Fruit fly (Drosophila melanogaster) whole organism, embryonic: Measurements from ENCODE around the gene Sfp26Ad.

Source experiments
- Atf3 ChIP-seq: fragments of 200-800 bp; sonication (Bioruptor generic); optimal IDR thresholded peaks from 3 replicates; lab custom pipeline; 2016; ENCODE audit warnings: missing biosample characterization, missing genetic modification characterization
- CG11398 ChIP-seq: fragments of 200-800 bp; sonication (Bioruptor generic); optimal IDR thresholded peaks from 2 replicates; lab custom pipeline; 2016; ENCODE audit warnings: missing biosample characterization, missing genetic modification characterization
- CG11695 ChIP-seq: fragments of 200-800 bp; sonication (Bioruptor generic); IDR thresholded peaks from 3 replicates; pipeline ENCODE4 v1.3.6; 2022; ENCODE audit warnings: missing biosample characterization, missing genetic modification characterization
- CG12391 ChIP-seq: fragments of 200-800 bp; sonication (Bioruptor generic); optimal IDR thresholded peaks from 3 replicates; lab custom pipeline; 2018; ENCODE audit warnings: missing biosample characterization, mild to moderate bottlenecking, missing genetic modification characterization, moderate library complexity
- CG14441 ChIP-seq: fragments of 200-800 bp; sonication (Bioruptor generic); IDR thresholded peaks from 2 replicates; pipeline ENCODE4 v1.3.6; 2022; ENCODE audit warnings: missing biosample characterization, missing genetic modification characterization
- CG15073 ChIP-seq: fragments of 200-800 bp; sonication (Bioruptor generic); optimal IDR thresholded peaks from 2 replicates; lab custom pipeline; 2016; ENCODE audit warnings: missing biosample characterization, missing genetic modification characterization
- CG15601 ChIP-seq: fragments of 200-800 bp; sonication (Bioruptor generic); optimal IDR thresholded peaks from 3 replicates; lab custom pipeline; 2019; ENCODE audit warnings: missing biosample characterization, mild to moderate bottlenecking, missing genetic modification characterization, moderate library complexity
- CG1602 ChIP-seq: fragments of 200-800 bp; sonication (Bioruptor generic); optimal IDR thresholded peaks from 3 replicates; lab custom pipeline; 2016; ENCODE audit warnings: missing biosample characterization, missing genetic modification characterization
- CG1603 ChIP-seq: fragments of 200-800 bp; sonication (Bioruptor generic); optimal IDR thresholded peaks from 2 replicates; lab custom pipeline; 2019; ENCODE audit warnings: missing biosample characterization, mild to moderate bottlenecking, missing genetic modification characterization, moderate library complexity
- CG17612 ChIP-seq: fragments of 200-800 bp; sonication (Bioruptor generic); IDR thresholded peaks from 2 replicates; pipeline ENCODE4 v1.3.6; 2022; ENCODE audit warnings: missing biosample characterization, missing genetic modification characterization
- CG1832 ChIP-seq: fragments of 200-800 bp; sonication (Bioruptor generic); optimal IDR thresholded peaks from 2 replicates; lab custom pipeline; 2017; ENCODE audit warnings: missing biosample characterization, mild to moderate bottlenecking, missing genetic modification characterization, inconsistent platforms
- CG30403 ChIP-seq: fragments of 200-800 bp; sonication (Bioruptor generic); optimal IDR thresholded peaks from 3 replicates; lab custom pipeline; 2016; ENCODE audit warnings: missing biosample characterization, missing genetic modification characterization
- CG31388 ChIP-seq: fragments of 200-800 bp; sonication (Bioruptor generic); optimal IDR thresholded peaks from 2 replicates; lab custom pipeline; 2016; ENCODE audit warnings: missing biosample characterization, missing genetic modification characterization
- CG3847 ChIP-seq: fragments of 200-800 bp; sonication (Bioruptor generic); IDR thresholded peaks from 2 replicates; pipeline ENCODE4 v1.3.6; 2022; ENCODE audit warnings: missing biosample characterization, missing genetic modification characterization
- CG4707 ChIP-seq: fragments of 200-800 bp; sonication (Bioruptor generic); optimal IDR thresholded peaks from 2 replicates; lab custom pipeline; 2018; ENCODE audit warnings: missing biosample characterization, mild to moderate bottlenecking, missing genetic modification characterization, moderate library complexity
- CG6689 ChIP-seq: fragments of 200-800 bp; sonication (Bioruptor generic); IDR thresholded peaks from 2 replicates; pipeline ENCODE4 v1.3.6; 2022; ENCODE audit warnings: missing biosample characterization, missing genetic modification characterization
- CG8281 ChIP-seq: fragments of 200-800 bp; sonication (Bioruptor generic); optimal IDR thresholded peaks from 2 replicates; lab custom pipeline; 2018; ENCODE audit warnings: missing biosample characterization, mild to moderate bottlenecking, missing genetic modification characterization, moderate library complexity
- CG8290 ChIP-seq, 3 experiments: fragments of 200-800 bp; sonication (Bioruptor generic); optimal IDR thresholded peaks; 2 replicates each; lab custom pipeline; 2016 to 2019; ENCODE audit warnings: missing biosample characterization in 3 of 3, missing genetic modification characterization in 3 of 3, mild to moderate bottlenecking in 2 of 3, moderate library complexity in 1 of 3
- CrebB ChIP-seq: fragments of 200-800 bp; sonication (Bioruptor generic); optimal IDR thresholded peaks from 3 replicates; lab custom pipeline; 2018; ENCODE audit warnings: missing biosample characterization, mild to moderate bottlenecking, missing genetic modification characterization
- Dp ChIP-seq: fragments of 200-800 bp; sonication (Bioruptor generic); optimal IDR thresholded peaks from 2 replicates; lab custom pipeline; 2018; ENCODE audit warnings: missing biosample characterization, mild to moderate bottlenecking, missing genetic modification characterization, moderate library complexity
- Fer2 ChIP-seq: fragments of 200-800 bp; sonication (Bioruptor generic); optimal IDR thresholded peaks from 2 replicates; lab custom pipeline; 2018; ENCODE audit warnings: missing biosample characterization, mild to moderate bottlenecking, missing genetic modification characterization, moderate library complexity
- Hand ChIP-seq: fragments of 200-800 bp; sonication (Bioruptor generic); optimal IDR thresholded peaks from 2 replicates; lab custom pipeline; 2017; ENCODE audit warnings: mild to moderate bottlenecking, missing biosample characterization, missing genetic modification reagents, missing genetic modification characterization
- Hr3 ChIP-seq: fragments of 200-800 bp; sonication (Bioruptor generic); optimal IDR thresholded peaks from 3 replicates; lab custom pipeline; 2016; ENCODE audit warnings: missing biosample characterization, missing genetic modification characterization
- Neu2 ChIP-seq: fragments of 200-800 bp; sonication (Bioruptor generic); optimal IDR thresholded peaks from 3 replicates; lab custom pipeline; 2016; ENCODE audit warnings: missing biosample characterization, missing genetic modification characterization, borderline replicate concordance
- Nf-YA ChIP-seq: fragments of 200-800 bp; sonication (Bioruptor generic); IDR thresholded peaks from 2 replicates; pipeline ENCODE4 v1.3.6; 2022; ENCODE audit warnings: missing biosample characterization, missing genetic modification characterization
- Nf-YB ChIP-seq: fragments of 200-800 bp; sonication (Bioruptor generic); optimal IDR thresholded peaks from 3 replicates; lab custom pipeline; 2019; ENCODE audit warnings: missing biosample characterization, mild to moderate bottlenecking, missing genetic modification characterization, moderate library complexity
- Sin3A ChIP-seq: fragments of >200 bp; optimal IDR thresholded peaks from 2 replicates; lab custom pipeline; 2018
- Sox102F ChIP-seq: fragments of 200-800 bp; sonication (Bioruptor generic); optimal IDR thresholded peaks from 2 replicates; lab custom pipeline; 2018; ENCODE audit warnings: missing biosample characterization, mild to moderate bottlenecking, missing genetic modification characterization, moderate library complexity
- bab2 ChIP-seq: fragments of 200-800 bp; sonication (Bioruptor generic); optimal IDR thresholded peaks from 2 replicates; lab custom pipeline; 2016; ENCODE audit warnings: missing biosample characterization, missing genetic modification characterization
- chif ChIP-seq, 2 experiments: fragments of 200-800 bp; sonication (Bioruptor generic); optimal IDR thresholded peaks; 3 replicates each; lab custom pipeline; 2016; ENCODE audit warnings: missing biosample characterization in 2 of 2, missing genetic modification characterization in 2 of 2
- dimm ChIP-seq: fragments of 200-800 bp; sonication (Bioruptor generic); IDR thresholded peaks from 2 replicates; pipeline ENCODE4 v1.3.6; 2022; ENCODE audit warnings: missing biosample characterization, missing genetic modification characterization
- eyg ChIP-seq: fragments of 200-800 bp; sonication (Bioruptor generic); optimal IDR thresholded peaks from 3 replicates; lab custom pipeline; 2016; ENCODE audit warnings: missing biosample characterization, missing genetic modification characterization
- fd102C ChIP-seq: fragments of 200-800 bp; sonication (Bioruptor generic); optimal IDR thresholded peaks from 2 replicates; lab custom pipeline; 2018; ENCODE audit warnings: missing biosample characterization, mild to moderate bottlenecking, missing genetic modification characterization, moderate library complexity
- grn ChIP-seq: fragments of 200-800 bp; sonication (Bioruptor generic); optimal IDR thresholded peaks from 3 replicates; lab custom pipeline; 2017; ENCODE audit warnings: missing biosample characterization, missing genetic modification characterization
- ind ChIP-seq: fragments of 200-800 bp; sonication (Bioruptor generic); optimal IDR thresholded peaks from 3 replicates; lab custom pipeline; 2016; ENCODE audit warnings: missing biosample characterization, missing genetic modification characterization
- inv ChIP-seq: fragments of 200-800 bp; sonication (Bioruptor generic); IDR thresholded peaks from 2 replicates; pipeline ENCODE4 v1.3.6; 2022; ENCODE audit warnings: missing biosample characterization, missing genetic modification characterization; ENCODE audit not compliant: partially characterized antibody
- mld ChIP-seq: fragments of 200-800 bp; sonication (Bioruptor generic); IDR thresholded peaks from 3 replicates; pipeline ENCODE4 v1.3.6; 2022; ENCODE audit warnings: missing biosample characterization, missing genetic modification characterization; ENCODE audit not compliant: partially characterized antibody
- nerfin-1 ChIP-seq: fragments of 200-800 bp; sonication (Bioruptor generic); optimal IDR thresholded peaks from 3 replicates; lab custom pipeline; 2019; ENCODE audit warnings: missing biosample characterization, mild to moderate bottlenecking, missing genetic modification characterization, moderate library complexity
- nom ChIP-seq: fragments of 200-800 bp; sonication (Bioruptor generic); optimal IDR thresholded peaks from 2 replicates; lab custom pipeline; 2017; ENCODE audit warnings: missing biosample characterization, missing genetic modification characterization, mild to moderate bottlenecking, moderate library complexity, missing genetic modification reagents
- prd ChIP-seq, 3 experiments: fragments of >200 bp in 2 of 3; fragments of 200-800 bp in 1 of 3; sonication (Bioruptor generic) in 1 of 3; optimal IDR thresholded peaks in 2 of 3; IDR thresholded peaks in 1 of 3; 2 replicates in 2 of 3; 3 replicates in 1 of 3; pipeline versions ENCODE4 v1.3.6 to Lab custom; 2017 to 2022; ENCODE audit warnings: missing biosample characterization in 1 of 3, missing genetic modification characterization in 1 of 3
- pros ChIP-seq: fragments of 200-800 bp; sonication (Bioruptor generic); optimal IDR thresholded peaks from 3 replicates; lab custom pipeline; 2019; ENCODE audit warnings: missing biosample characterization, mild to moderate bottlenecking, missing genetic modification characterization, moderate library complexity
- pum ChIP-seq: fragments of 200-800 bp; sonication (Bioruptor generic); optimal IDR thresholded peaks from 2 replicates; lab custom pipeline; 2016; ENCODE audit warnings: missing biosample characterization, missing genetic modification characterization
- schlank ChIP-seq: fragments of 200-800 bp; sonication (Bioruptor generic); optimal IDR thresholded peaks from 2 replicates; lab custom pipeline; 2018; ENCODE audit warnings: missing biosample characterization, mild to moderate bottlenecking, missing genetic modification characterization
- sens-2 ChIP-seq: fragments of 200-800 bp; sonication (Bioruptor generic); IDR thresholded peaks from 2 replicates; pipeline ENCODE4 v1.3.6; 2022; ENCODE audit warnings: missing biosample characterization, missing genetic modification characterization
- shn ChIP-seq: fragments of 200-800 bp; sonication (Bioruptor generic); optimal IDR thresholded peaks from 3 replicates; lab custom pipeline; 2016; ENCODE audit warnings: missing biosample characterization, missing genetic modification characterization
- sima ChIP-seq: fragments of 200-800 bp; sonication (Bioruptor generic); optimal IDR thresholded peaks from 2 replicates; lab custom pipeline; 2016; ENCODE audit warnings: missing biosample characterization, missing genetic modification characterization
- unpg ChIP-seq: fragments of 200-800 bp; sonication (Bioruptor generic); optimal IDR thresholded peaks from 3 replicates; lab custom pipeline; 2018; ENCODE audit warnings: missing biosample characterization, mild to moderate bottlenecking, missing genetic modification characterization, moderate library complexity

Gene Sfp26Ad

DNA sequence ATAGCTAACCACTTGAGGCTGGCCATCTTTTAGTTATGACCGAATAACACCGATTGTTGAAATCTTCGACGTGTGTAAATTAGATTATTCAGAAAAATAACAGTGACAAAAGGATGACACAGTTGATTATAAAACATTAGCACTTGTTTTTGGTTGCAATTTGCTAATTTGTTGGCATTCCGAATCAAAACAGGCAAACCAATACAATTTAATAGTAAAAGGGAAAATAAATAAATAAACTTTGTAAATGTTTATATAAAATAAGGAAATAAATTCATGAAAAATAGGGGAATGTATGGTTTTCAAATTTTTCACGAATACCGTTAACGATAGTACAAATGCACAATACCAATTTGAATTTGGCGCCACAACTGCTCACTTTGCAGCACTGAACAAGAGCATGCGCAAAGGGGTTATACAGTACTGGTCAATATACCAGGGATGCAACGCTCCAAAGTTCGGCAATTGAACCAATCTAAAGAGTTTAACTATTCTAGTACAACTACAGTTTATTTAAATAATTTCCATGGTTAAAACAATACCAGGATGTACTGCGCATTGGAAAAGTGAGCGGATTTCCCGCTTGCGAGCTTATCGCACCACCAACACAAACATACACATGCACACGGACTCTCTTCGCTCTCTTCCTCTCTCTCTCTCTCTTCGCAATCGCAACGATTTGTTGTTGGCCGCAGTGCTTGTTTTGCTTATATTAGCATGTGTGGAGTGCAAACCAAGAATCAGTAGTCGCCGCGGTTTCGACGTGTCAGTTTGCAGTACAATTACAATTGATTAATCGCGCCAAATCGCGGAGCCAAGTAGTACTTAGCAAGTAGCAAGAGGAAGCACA lies at the start of gene Sfp26Ad, which contains the start of gene Gpdh1:
TSS of gene Sfp26Ad (minus strand) at position 76 of the 850 bp plus-strand sequence.
TSS of gene Gpdh1 (plus strand) at position 415 of the 850 bp plus-strand sequence.
- TF ChIP-seq CG8290 (GFP tag; optimal IDR thresholded peaks at IDR 0.05; lab: Kevin White, UChicago) (peak; percentile 68), CG8290 (tag; optimal IDR thresholded peaks at IDR 0.05; lab: Kevin White, UChicago) (peak in 1 of 2 experiments; percentile 92), schlank (tag; lab: Kevin White, UChicago) (no peak), bab2 (GFP tag; lab: Kevin White, UChicago) (peak; percentile 72), CG11398 (peak; percentile 12), CG15601 (tag; lab: Kevin White, UChicago) (peak; percentile 69), Nf-YA (GFP tag; lab: Robert Waterston, UW) (peak; percentile 36), nerfin-1 (tag; lab: Kevin White, UChicago) (peak; percentile 35), Fer2 (peak; percentile 43), Hr3 (peak; percentile 70), CG15073 (no peak), CG1603 (tag; lab: Kevin White, UChicago) (peak; percentile 82), CG3847 (GFP tag; lab: Robert Waterston, UW) (peak; percentile 93), CG1832 (GFP tag; lab: Kevin White, UChicago) (no peak), CG12391 (peak; percentile 82), Neu2 (GFP tag; lab: Kevin White, UChicago) (peak; percentile 41), unpg (peak; percentile 68), Sox102F (peak; percentile 65), CG8281 (tag; lab: Kevin White, UChicago) (no peak), pum (GFP tag; lab: Kevin White, UChicago) (peak; percentile 72), CG6689 (GFP tag; lab: Robert Waterston, UW) (0 out of 2 replicates have a peak, but pooled peaks have one; percentile 24), pros (GFP tag; lab: Kevin White, UChicago) (no peak), CG11695 (GFP tag; lab: Robert Waterston, UW) (peak; percentile 64; the same call in 2 of the 3 replicates), CG4707 (GFP tag; lab: Kevin White, UChicago) (peak; percentile 13), CG14441 (GFP tag; lab: Robert Waterston, UW) (peak; percentile 60), eyg (GFP tag; lab: Kevin White, UChicago) (peak; percentile 71), CG1602 (GFP tag; lab: Kevin White, UChicago) (peak; percentile 79), Sin3A (lab: Kevin White, UChicago) (peak; percentile 58), sima (GFP tag; lab: Kevin White, UChicago) (peak; percentile 15), Atf3 (GFP tag; lab: Kevin White, UChicago) (peak; percentile 40), grn (GFP tag; lab: Kevin White, UChicago) (peak; percentile 43), mld (GFP tag; lab: Robert Waterston, UW) (no peak), CrebB (tag; lab: Kevin White, UChicago) (peak; percentile 15), Dp (GFP tag; lab: Kevin White, UChicago) (peak; percentile 99), inv (no peak), chif (GFP tag; optimal IDR thresholded peaks at IDR 0.05; lab: Kevin White, UChicago) (peak; percentile 68 to 76), shn (GFP tag; lab: Kevin White, UChicago) (peak; percentile 55), CG17612 (GFP tag; lab: Robert Waterston, UW) (no peak), dimm (GFP tag; lab: Robert Waterston, UW) (no peak), Hand (GFP tag; lab: Kevin White, UChicago) (peak; percentile 62), sens-2 (GFP tag; lab: Robert Waterston, UW) (0 out of 2 replicates have a peak, but pooled peaks have one; percentile 5), CG31388 (peak; percentile 31), ind (GFP tag; lab: Kevin White, UChicago) (peak; percentile 83), fd102C (GFP tag; lab: Kevin White, UChicago) (peak; percentile 2), prd (optimal IDR thresholded peaks at IDR 0.05; lab: Kevin White, UChicago) (no peak), prd (GFP tag; IDR thresholded peaks at IDR 0.05; lab: Robert Waterston, UW) (peak; percentile 74), CG30403 (GFP tag; lab: Kevin White, UChicago) (peak; percentile 83), Nf-YB (GFP tag; lab: Kevin White, UChicago) (peak; percentile 61), nom (GFP tag; lab: Kevin White, UChicago) (peak; percentile 78)
